Fruit fly (Drosophila melanogaster) whole organism, embryonic: ENCODE measurements around the gene gcm.
A peak's percentile ranks its signal among the peaks of the same experiment; 100 is the strongest.

Experiments
- Ada2b ChIP-seq: fragments of 200-800 bp; sonication (Bioruptor generic); IDR thresholded peaks from 2 replicates; pipeline ENCODE4 v1.3.6; 2022; ENCODE audit warnings: missing biosample characterization, missing genetic modification characterization
- CG11085 ChIP-seq: fragments of 200-800 bp; sonication (Bioruptor generic); IDR thresholded peaks from 2 replicates; pipeline ENCODE4 v1.3.6; 2022; ENCODE audit warnings: missing biosample characterization, missing genetic modification characterization
- CG13624 ChIP-seq: fragments of 200-800 bp; sonication (Bioruptor generic); optimal IDR thresholded peaks from 2 replicates; lab custom pipeline; 2016; ENCODE audit warnings: missing biosample characterization, missing genetic modification characterization
- CG14014 ChIP-seq: fragments of 200-800 bp; sonication (Bioruptor generic); IDR thresholded peaks from 2 replicates; pipeline ENCODE4 v1.3.6; 2022; ENCODE audit warnings: missing biosample characterization, missing genetic modification characterization
- CG17568 ChIP-seq: fragments of 200-800 bp; sonication (Bioruptor generic); optimal IDR thresholded peaks from 2 replicates; lab custom pipeline; 2018; ENCODE audit warnings: missing biosample characterization, mild to moderate bottlenecking, missing genetic modification characterization, moderate library complexity
- CG2875 ChIP-seq: fragments of 200-800 bp; sonication (Bioruptor generic); optimal IDR thresholded peaks from 2 replicates; lab custom pipeline; 2017; ENCODE audit warnings: missing biosample characterization, mild to moderate bottlenecking, missing genetic modification characterization, missing genetic modification reagents
- CG3838 ChIP-seq: fragments of 200-800 bp; sonication (Bioruptor generic); optimal IDR thresholded peaks from 3 replicates; lab custom pipeline; 2016; ENCODE audit warnings: missing biosample characterization, missing genetic modification characterization
- CG43689 ChIP-seq: fragments of 200-800 bp; sonication (Bioruptor generic); IDR thresholded peaks from 2 replicates; pipeline ENCODE4 v1.3.6; 2022; ENCODE audit warnings: missing biosample characterization, missing genetic modification characterization
- CG6654 ChIP-seq: fragments of 200-800 bp; sonication (Bioruptor generic); optimal IDR thresholded peaks from 2 replicates; lab custom pipeline; 2017; ENCODE audit warnings: missing biosample characterization, mild to moderate bottlenecking, missing genetic modification characterization
- CG8281 ChIP-seq: fragments of 200-800 bp; sonication (Bioruptor generic); optimal IDR thresholded peaks from 2 replicates; lab custom pipeline; 2018; ENCODE audit warnings: missing biosample characterization, mild to moderate bottlenecking, missing genetic modification characterization, moderate library complexity
- CG8290 ChIP-seq, 3 experiments: fragments of 200-800 bp; sonication (Bioruptor generic); optimal IDR thresholded peaks; 2 replicates each; lab custom pipeline; 2016 to 2019; ENCODE audit warnings: missing biosample characterization in 3 of 3, missing genetic modification characterization in 3 of 3, mild to moderate bottlenecking in 2 of 3, moderate library complexity in 1 of 3
- CG8388 ChIP-seq: fragments of 200-800 bp; sonication (Bioruptor generic); optimal IDR thresholded peaks from 2 replicates; lab custom pipeline; 2019; ENCODE audit warnings: missing biosample characterization, mild to moderate bottlenecking, missing genetic modification characterization, moderate library complexity
- CG8944 ChIP-seq: fragments of 200-800 bp; sonication (Bioruptor generic); optimal IDR thresholded peaks from 3 replicates; lab custom pipeline; 2016; ENCODE audit warnings: missing biosample characterization, missing genetic modification characterization
- CG9817 ChIP-seq: fragments of 200-800 bp; sonication (Bioruptor generic); optimal IDR thresholded peaks from 2 replicates; lab custom pipeline; 2018; ENCODE audit warnings: missing biosample characterization, mild to moderate bottlenecking, missing genetic modification characterization, moderate library complexity
- Dfd ChIP-seq, 2 experiments: fragments of >200 bp; optimal IDR thresholded peaks; 2 replicates each; lab custom pipeline; 2017; ENCODE audit warnings: missing biosample characterization in 2 of 2, missing genetic modification characterization in 2 of 2
- Drgx ChIP-seq: fragments of 200-800 bp; sonication (Bioruptor generic); IDR thresholded peaks from 2 replicates; pipeline ENCODE4 v1.3.6; 2022; ENCODE audit warnings: missing biosample characterization, missing genetic modification characterization
- E2f1 ChIP-seq: fragments of 200-800 bp; sonication (Bioruptor generic); IDR thresholded peaks from 2 replicates; pipeline ENCODE4 v1.3.6; 2022; ENCODE audit warnings: missing biosample characterization, missing genetic modification characterization
- Elba2 ChIP-seq: fragments of 200-800 bp; sonication (Bioruptor generic); optimal IDR thresholded peaks from 3 replicates; lab custom pipeline; 2016; ENCODE audit warnings: missing biosample characterization, missing genetic modification characterization
- H15 ChIP-seq: fragments of 200-800 bp; sonication (Bioruptor generic); IDR thresholded peaks from 3 replicates; pipeline ENCODE4 v1.3.6; 2022; ENCODE audit warnings: missing biosample characterization, missing genetic modification characterization
- HHEX ChIP-seq: fragments of 200-800 bp; sonication (Bioruptor generic); optimal IDR thresholded peaks from 3 replicates; lab custom pipeline; 2017; ENCODE audit warnings: missing biosample characterization, mild to moderate bottlenecking, missing genetic modification characterization, missing genetic modification reagents
- Kr ChIP-seq: fragments of 200-800 bp; sonication (Bioruptor generic); optimal IDR thresholded peaks from 2 replicates; lab custom pipeline; 2017; ENCODE audit warnings: missing biosample characterization, mild to moderate bottlenecking, missing genetic modification characterization
- Lhr ChIP-seq: fragments of 200-800 bp; sonication (Bioruptor generic); optimal IDR thresholded peaks from 3 replicates; lab custom pipeline; 2017; ENCODE audit warnings: mild to moderate bottlenecking, missing biosample characterization, missing genetic modification reagents, missing genetic modification characterization
- Nf-YC ChIP-seq: fragments of 200-800 bp; optimal IDR thresholded peaks from 3 replicates; lab custom pipeline; 2019; ENCODE audit warnings: missing biosample characterization, mild to moderate bottlenecking, missing genetic modification characterization, moderate library complexity
- Opbp ChIP-seq: fragments of 200-800 bp; sonication (Bioruptor generic); IDR thresholded peaks from 3 replicates; pipeline ENCODE4 v1.3.6; 2022; ENCODE audit warnings: missing biosample characterization, missing genetic modification characterization; ENCODE audit not compliant: partially characterized antibody
- Rfx ChIP-seq: fragments of 200-800 bp; sonication (Bioruptor generic); IDR thresholded peaks from 2 replicates; pipeline ENCODE4 v1.3.6; 2022; ENCODE audit warnings: missing biosample characterization, missing genetic modification characterization
- Sin3A ChIP-seq: fragments of >200 bp; optimal IDR thresholded peaks from 2 replicates; lab custom pipeline; 2018
- dysf ChIP-seq: fragments of 200-800 bp; sonication (Bioruptor generic); IDR thresholded peaks from 3 replicates; pipeline ENCODE4 v1.3.6; 2022; ENCODE audit warnings: missing biosample characterization, missing genetic modification characterization
- gcm2 ChIP-seq: fragments of 200-800 bp; sonication (Bioruptor generic); optimal IDR thresholded peaks from 2 replicates; lab custom pipeline; 2016; ENCODE audit warnings: missing biosample characterization, missing genetic modification characterization
- grn ChIP-seq: fragments of 200-800 bp; sonication (Bioruptor generic); optimal IDR thresholded peaks from 3 replicates; lab custom pipeline; 2017; ENCODE audit warnings: missing biosample characterization, missing genetic modification characterization
- gro ChIP-seq: fragments of 200-800 bp; sonication (Bioruptor generic); optimal IDR thresholded peaks from 2 replicates; lab custom pipeline; 2016; ENCODE audit warnings: missing biosample characterization, missing genetic modification characterization
- hbn ChIP-seq: fragments of 200-800 bp; sonication (Bioruptor generic); IDR thresholded peaks from 2 replicates; pipeline ENCODE4 v1.3.6; 2022; ENCODE audit warnings: missing biosample characterization, missing genetic modification characterization; ENCODE audit not compliant: partially characterized antibody
- nerfin-2 ChIP-seq: fragments of 200-800 bp; sonication (Bioruptor generic); IDR thresholded peaks from 2 replicates; pipeline ENCODE4 v1.3.6; 2022; ENCODE audit warnings: missing biosample characterization, missing genetic modification characterization; ENCODE audit not compliant: partially characterized antibody
- pan ChIP-seq, 4 experiments: fragments of >200 bp in 3 of 4; fragments of 200-800 bp in 1 of 4; sonication (Bioruptor generic) in 1 of 4; optimal IDR thresholded peaks in 3 of 4; IDR thresholded peaks in 1 of 4; 2 replicates each; pipeline versions ENCODE4 v1.3.6 to Lab custom; 2017 to 2022; ENCODE audit warnings: missing biosample characterization in 2 of 4, missing genetic modification characterization in 2 of 4, mixed read lengths in 1 of 4
- pho ChIP-seq: fragments of 200-800 bp; sonication (Bioruptor generic); optimal IDR thresholded peaks from 2 replicates; lab custom pipeline; 2016; ENCODE audit warnings: missing biosample characterization, missing genetic modification characterization
- pnt ChIP-seq: fragments of 200-800 bp; sonication (Bioruptor generic); optimal IDR thresholded peaks from 3 replicates; lab custom pipeline; 2016; ENCODE audit warnings: missing biosample characterization, missing genetic modification characterization
- rib ChIP-seq: fragments of 200-800 bp; sonication (Bioruptor generic); IDR thresholded peaks from 2 replicates; pipeline ENCODE4 v1.3.6; 2022; ENCODE audit warnings: missing biosample characterization, missing genetic modification characterization
- sima ChIP-seq: fragments of 200-800 bp; sonication (Bioruptor generic); optimal IDR thresholded peaks from 2 replicates; lab custom pipeline; 2016; ENCODE audit warnings: missing biosample characterization, missing genetic modification characterization
- tna ChIP-seq: fragments of 200-800 bp; sonication (Bioruptor generic); IDR thresholded peaks from 2 replicates; pipeline ENCODE4 v1.3.6; 2022; ENCODE audit warnings: missing biosample characterization, missing genetic modification characterization; ENCODE audit not compliant: partially characterized antibody
- ttk ChIP-seq: fragments of 200-800 bp; sonication (Bioruptor generic); IDR thresholded peaks from 2 replicates; pipeline ENCODE4 v2.1.2; 2022; ENCODE audit warnings: missing biosample characterization, missing genetic modification characterization
- zen ChIP-seq: fragments of 200-800 bp; sonication (Bioruptor generic); optimal IDR thresholded peaks from 3 replicates; lab custom pipeline; 2018; ENCODE audit warnings: missing biosample characterization, mild to moderate bottlenecking, missing genetic modification characterization, moderate library complexity
- zfh2 ChIP-seq: fragments of 200-800 bp; sonication (Bioruptor generic); optimal IDR thresholded peaks from 2 replicates; lab custom pipeline; 2016; ENCODE audit warnings: missing biosample characterization, missing genetic modification characterization

The gcm gene

dm6 chr2L:9616654-9617053 is 35.1 kb upstream of the gcm start (continued):
- TF ChIP-seq CG17568 (GFP tag; lab: Kevin White, UChicago) (peak; percentile 26), Elba2 (GFP tag; lab: Kevin White, UChicago) (no peak), CG14014 (GFP tag; lab: Robert Waterston, UW) (0 out of 2 replicates have a peak, but pooled peaks have one; percentile 36), CG2875 (GFP tag; lab: Kevin White, UChicago) (peak; percentile 14), gcm2 (GFP tag; lab: Kevin White, UChicago) (peak; percentile 86), tna (GFP tag; lab: Robert Waterston, UW) (peak; percentile 32; the same call in 1 of the 2 replicates), Drgx (0 out of 2 replicates have a peak, but pooled peaks have one; percentile 20), Nf-YC (tag; lab: Kevin White, UChicago) (peak; percentile 21), CG8281 (tag; lab: Kevin White, UChicago) (no peak), Dfd (GFP tag; optimal IDR thresholded peaks at IDR 0.05; lab: Kevin White, UChicago) (no peak), CG8944 (GFP tag; lab: Kevin White, UChicago) (peak; percentile 30), CG43689 (GFP tag; lab: Robert Waterston, UW) (no peak), E2f1 (GFP tag; lab: Robert Waterston, UW) (peak; percentile 48; the same call in 1 of the 2 replicates), hbn (peak; percentile 16; the same call in 1 of the 2 replicates), zfh2 (GFP tag; lab: Kevin White, UChicago) (peak; percentile 75), Opbp (GFP tag; lab: Robert Waterston, UW) (peak; percentile 92), Kr (GFP tag; lab: Kevin White, UChicago) (no peak), dysf (GFP tag; lab: Robert Waterston, UW) (peak; percentile 50; the same call in 1 of the 3 replicates), Ada2b (GFP tag; lab: Robert Waterston, UW) (peak; percentile 53; the same call in 1 of the 2 replicates), CG13624 (GFP tag; lab: Kevin White, UChicago) (peak; percentile 32), Sin3A (lab: Kevin White, UChicago) (peak; percentile 26), H15 (GFP tag; lab: Robert Waterston, UW) (0 out of 3 replicates have a peak, but pooled peaks have one; percentile 32), HHEX (GFP tag; lab: Kevin White, UChicago) (no peak), ttk (GFP tag; lab: Robert Waterston, UW) (no peak), Rfx (GFP tag; lab: Robert Waterston, UW) (peak; percentile 69), Lhr (peak; percentile 87), pan (optimal IDR thresholded peaks at IDR 0.05; lab: Kevin White, UChicago) (no peak), pan (GFP tag; optimal IDR thresholded peaks at IDR 0.05 in 1 of 2, IDR thresholded peaks at IDR 0.05 in 1 of 2) (peak in 1 of 2 experiments; percentile 56), pho (GFP tag; lab: Kevin White, UChicago) (peak; percentile 21), CG3838 (GFP tag; lab: Kevin White, UChicago) (peak; percentile 52), zen (tag; lab: Kevin White, UChicago) (peak; percentile 6), CG8388 (GFP tag; lab: Kevin White, UChicago) (peak; percentile 5), grn (GFP tag; lab: Kevin White, UChicago) (no peak), gro (GFP tag; lab: Kevin White, UChicago) (peak; percentile 40), pnt (GFP tag; lab: Kevin White, UChicago) (peak; percentile 14), CG6654 (GFP tag; lab: Kevin White, UChicago) (no peak), CG11085 (peak; percentile 33; the same call in 1 of the 2 replicates), rib (GFP tag; lab: Robert Waterston, UW) (no peak), sima (GFP tag; lab: Kevin White, UChicago) (no peak), CG9817 (tag; lab: Kevin White, UChicago) (peak; percentile 37), CG8290 (GFP tag; optimal IDR thresholded peaks at IDR 0.05; lab: Kevin White, UChicago) (peak; percentile 81), CG8290 (tag; optimal IDR thresholded peaks at IDR 0.05; lab: Kevin White, UChicago) (peak in 1 of 2 experiments; percentile 85), nerfin-2 (GFP tag; lab: Robert Waterston, UW) (peak; percentile 74; the same call in 1 of the 2 replicates)
- TF ChIP-seq, all 482 proteins: peak for 258
